Fruit fly (Drosophila melanogaster): ENCODE measurements around the gene CG5861.

dm6 chr2L:16356249-16357025 is 49.3 kb upstream of the CG5861 start, which contains the start of gene CaBP1:
- TF ChIP-seq CG8478 (optimal IDR thresholded peaks at IDR 0.05): no peak
- TF ChIP-seq EcR (GFP tag; optimal IDR thresholded peaks at IDR 0.05): no peak
- TF ChIP-seq pan (optimal IDR thresholded peaks at IDR 0.05): no peak
